Fruit fly (Drosophila melanogaster) Kc167 (cell line): ENCODE data around the gene NELF-B.

Source experiments
- Myc ChIP-seq: fragments of >200 bp; optimal IDR thresholded peaks from 2 replicates; lab custom pipeline; 2017; ENCODE audit warnings: missing external identifiers
- Sin3A ChIP-seq: fragments of >200 bp; optimal IDR thresholded peaks from 2 replicates; lab custom pipeline; 2018; ENCODE audit warnings: missing external identifiers
- insv ChIP-seq: fragments of >200 bp; optimal IDR thresholded peaks from 3 replicates; lab custom pipeline; 2018; ENCODE audit warnings: missing external identifiers
- psq ChIP-seq: fragments of >200 bp; optimal IDR thresholded peaks from 2 replicates; lab custom pipeline; 2017; ENCODE audit warnings: missing external identifiers

DNA sequence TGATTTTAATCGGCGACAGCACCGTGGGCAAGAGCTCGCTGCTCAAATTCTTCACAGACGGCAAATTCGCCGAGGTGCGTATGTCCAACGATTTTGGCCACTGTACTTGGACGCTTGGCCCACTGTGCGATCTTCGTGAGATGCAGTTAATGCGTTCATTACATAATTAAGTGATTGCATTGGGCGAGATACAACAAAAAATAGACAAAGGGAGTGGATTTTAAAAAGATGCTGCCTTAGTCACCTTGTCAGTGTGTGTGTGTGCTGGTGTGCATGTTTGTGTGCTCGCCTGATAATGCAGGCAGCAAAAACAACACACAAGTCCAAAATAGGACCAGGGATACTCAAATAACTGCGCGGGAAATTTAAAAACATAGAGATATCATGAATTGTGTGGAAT is 7.1 kb upstream of the NELF-B start:
- TF ChIP-seq psq (lab: Kevin White, UChicago) (no peak), Sin3A (lab: Kevin White, UChicago) (no peak), Myc (lab: Kevin White, UChicago) (no peak), insv (lab: Kevin White, UChicago) (no peak)
